Fruit fly (Drosophila melanogaster): ENCODE measurements around the gene Amnionless.

Gene Amnionless

DNA sequence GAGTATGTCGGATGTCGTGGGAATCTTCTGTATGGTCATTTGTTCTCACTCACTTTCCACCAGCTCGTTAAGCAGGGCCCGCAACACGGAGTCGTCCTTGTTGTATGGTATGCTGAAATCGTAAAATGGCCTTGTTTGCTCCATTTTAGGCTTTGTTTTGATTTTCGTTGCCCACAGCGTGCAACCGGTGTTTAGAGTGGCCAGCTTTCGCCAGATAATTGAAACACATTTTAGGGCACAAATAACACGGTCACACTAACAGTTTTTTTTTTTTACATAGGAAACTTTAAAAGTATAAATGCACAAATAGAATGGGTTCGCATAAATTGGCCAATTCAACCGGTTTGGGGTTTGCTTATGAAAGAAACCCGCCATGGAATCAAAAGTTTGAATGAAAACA lies 36.8 kb downstream of the Amnionless start, which contains the start of gene Rpp30 (continued):
- TF ChIP-seq CG7928 (GFP tag; optimal IDR thresholded peaks at IDR 0.05) (no peak), CG6791 (GFP tag; IDR thresholded peaks at IDR 0.05; ENCODE audit: partially characterized antibody) (no peak), gro (GFP tag; optimal IDR thresholded peaks at IDR 0.05) (peak; percentile 43), CG12071 (GFP tag; optimal IDR thresholded peaks at IDR 0.05) (no peak), CG12219 (GFP tag; optimal IDR thresholded peaks at IDR 0.05) (no peak), Blimp-1 (GFP tag; optimal IDR thresholded peaks at IDR 0.05) (no peak), shn (GFP tag; optimal IDR thresholded peaks at IDR 0.05) (no peak), Drgx (GFP tag; IDR thresholded peaks at IDR 0.05) (no peak), Sox102F (GFP tag; optimal IDR thresholded peaks at IDR 0.05) (no peak), twi (tag; optimal IDR thresholded peaks at IDR 0.05) (no peak), Dip2 (GFP tag; IDR thresholded peaks at IDR 0.05) (no peak), NFAT (GFP tag; IDR thresholded peaks at IDR 0.05) (no peak), HmgZ (tag; optimal IDR thresholded peaks at IDR 0.05) (peak; percentile 49), Pdp1 (GFP tag; optimal IDR thresholded peaks at IDR 0.05) (peak in 1 of 2 experiments; percentile 9), psq (GFP tag; optimal IDR thresholded peaks at IDR 0.05) (no peak), gfzf (GFP tag; optimal IDR thresholded peaks at IDR 0.05) (peak; percentile 92), Asciz (GFP tag; optimal IDR thresholded peaks at IDR 0.05) (no peak), row (GFP tag; IDR thresholded peaks at IDR 0.05) (peak; percentile 20; the same call in 1 of the 3 replicates), lola (GFP tag; optimal IDR thresholded peaks at IDR 0.05) (no peak), oc (tag; optimal IDR thresholded peaks at IDR 0.05) (no peak), CG11247 (GFP tag; IDR thresholded peaks at IDR 0.05) (no peak), MESR4 (GFP tag; optimal IDR thresholded peaks at IDR 0.05) (peak; percentile 45), YL-1 (GFP tag; optimal IDR thresholded peaks at IDR 0.05) (peak; percentile 80), Med (GFP tag) (peak; percentile 61), CG16779 (GFP tag; IDR thresholded peaks at IDR 0.05) (no peak), eyg (GFP tag; optimal IDR thresholded peaks at IDR 0.05) (no peak), Gug (GFP tag; IDR thresholded peaks at IDR 0.05) (no peak), salm (tag; optimal IDR thresholded peaks at IDR 0.05) (no peak), dati (GFP tag; IDR thresholded peaks at IDR 0.05) (no peak), CG3163 (GFP tag; optimal IDR thresholded peaks at IDR 0.05) (no peak), Lhr (GFP tag; optimal IDR thresholded peaks at IDR 0.05) (peak; percentile 61), Chrac-16 (GFP tag; optimal IDR thresholded peaks at IDR 0.05) (no peak), amos (GFP tag; IDR thresholded peaks at IDR 0.05; ENCODE audit: partially characterized antibody) (peak; percentile 27; the same call in 1 of the 2 replicates), B-H1 (GFP tag; IDR thresholded peaks at IDR 0.05) (no peak), CG1647 (GFP tag; optimal IDR thresholded peaks at IDR 0.05) (no peak), CG11456 (GFP tag; IDR thresholded peaks at IDR 0.05) (no peak), pfk (GFP tag; optimal IDR thresholded peaks at IDR 0.05) (no peak), CG3847 (GFP tag; IDR thresholded peaks at IDR 0.05) (peak; percentile 65), jumu (GFP tag; optimal IDR thresholded peaks at IDR 0.05) (no peak), gem (tag; optimal IDR thresholded peaks at IDR 0.05) (no peak), Myb (GFP tag; optimal IDR thresholded peaks at IDR 0.05) (peak; percentile 69), lov (optimal IDR thresholded peaks at IDR 0.05) (no peak), lov (GFP tag; IDR thresholded peaks at IDR 0.05) (no peak), caup (GFP tag; optimal IDR thresholded peaks at IDR 0.05; ENCODE audit: severe bottlenecking) (no peak), CG31365 (tag; optimal IDR thresholded peaks at IDR 0.05) (no peak), CG14710 (tag; optimal IDR thresholded peaks at IDR 0.05) (peak; percentile 28), Max (GFP tag; optimal IDR thresholded peaks at IDR 0.05) (peak; percentile 60), Rx (GFP tag; IDR thresholded peaks at IDR 0.05) (no peak), Xrp1 (GFP tag; IDR thresholded peaks at IDR 0.05) (no peak), sisA (GFP tag; IDR thresholded peaks at IDR 0.05) (no peak), ems (GFP tag; optimal IDR thresholded peaks at IDR 0.05) (no peak), sqz (GFP tag; optimal IDR thresholded peaks at IDR 0.05) (peak; percentile 97)
